Worm (Caenorhabditis elegans): ENCODE results near the gene srd-11.

Gene srd-11

DNA sequence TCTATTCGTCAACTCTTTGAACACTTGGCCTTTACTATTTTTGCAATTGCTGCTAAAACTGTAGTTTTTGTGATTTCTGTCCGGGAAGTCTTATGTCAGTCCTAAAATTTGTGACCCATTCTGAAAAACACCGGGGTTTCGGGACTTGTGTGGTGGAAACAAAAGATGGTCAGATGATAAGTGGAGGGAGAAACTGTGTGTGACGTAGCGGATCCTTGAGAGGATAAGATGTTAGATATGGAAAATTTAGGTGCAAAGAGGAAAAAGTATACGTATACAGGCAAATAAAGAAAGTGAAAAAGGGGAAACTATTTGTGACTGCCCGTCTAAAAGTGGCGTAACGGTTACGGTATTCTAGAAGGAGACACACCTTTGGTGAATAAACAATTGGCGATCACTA, 16.8 kb upstream of the srd-11 start (continued):
- TF ChIP-seq daf-16 (GFP tag; optimal IDR thresholded peaks at IDR 0.05): no peak
- TF ChIP-seq daf-16 (tag; optimal IDR thresholded peaks at IDR 0.05): no peak

DNA sequence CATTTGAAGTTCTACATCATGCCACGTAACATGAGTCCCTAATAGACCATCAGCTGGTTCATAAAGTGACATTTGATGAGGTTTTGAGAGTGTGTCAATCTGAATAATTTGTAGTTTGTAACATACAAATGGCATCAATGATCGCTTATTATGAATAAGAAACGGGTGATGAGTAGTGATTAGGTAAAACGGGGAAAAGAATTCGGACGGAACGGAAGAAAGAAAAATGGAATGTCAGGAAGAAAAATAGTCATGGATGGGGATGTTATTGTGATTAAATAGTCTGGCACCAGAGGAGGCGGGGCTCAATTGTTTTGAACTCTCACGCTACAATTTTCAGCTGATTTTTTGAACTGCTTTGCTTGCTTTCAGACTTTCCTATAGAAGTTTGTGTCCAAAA, 14.5 kb upstream of the srd-11 start, which contains the start of gene H37A05.2:
TSS of gene H37A05.2 (minus strand) at position 101 of the 400 bp plus-strand sequence.
- no peak for TF ChIP-seq R02D3.7 (tag; optimal IDR thresholded peaks at IDR 0.05)
- TF ChIP-seq mdt-29 (GFP tag; IDR thresholded peaks at IDR 0.05): no peak
- no peak for TF ChIP-seq F49E8.2 (tag; optimal IDR thresholded peaks at IDR 0.05; ENCODE audit: borderline replicate concordance)
- no peak for TF ChIP-seq daf-16 (GFP tag; optimal IDR thresholded peaks at IDR 0.05)
- TF ChIP-seq daf-16 (tag; optimal IDR thresholded peaks at IDR 0.05): no peak
- no peak for TF ChIP-seq F10B5.3 (tag; optimal IDR thresholded peaks at IDR 0.05)
- no peak for TF ChIP-seq saeg-2 (GFP tag; IDR thresholded peaks at IDR 0.05)

DNA sequence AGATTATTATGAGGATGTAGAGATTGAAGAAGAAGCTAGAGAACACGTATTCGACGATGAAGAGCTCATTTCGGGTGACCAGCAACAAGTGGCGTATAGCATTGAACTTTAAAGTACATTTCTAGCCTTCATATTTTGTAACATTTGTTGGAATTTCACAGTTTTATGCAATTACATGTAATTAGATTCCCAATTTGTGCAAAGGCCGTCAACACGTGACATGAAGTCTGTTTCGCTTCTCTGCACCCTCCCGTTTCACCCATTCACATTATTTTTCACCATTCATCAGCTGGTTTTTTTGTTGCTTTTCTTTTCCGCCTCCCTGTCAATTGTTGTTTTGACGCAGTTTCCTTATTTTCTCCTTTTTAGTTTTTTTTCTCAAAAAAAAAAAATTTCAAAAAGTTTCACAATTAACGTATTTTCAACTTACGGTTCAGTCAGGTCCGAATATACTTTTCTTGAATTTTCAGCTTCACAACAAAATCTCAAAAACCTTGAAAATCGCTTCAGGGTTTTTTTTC, 7.5 kb upstream of the srd-11 start, which contains the start of gene sde-2:
TSS of gene sde-2 (plus strand) at position 471 of the 521 bp plus-strand sequence.
- TF ChIP-seq F49E8.2 (tag; optimal IDR thresholded peaks at IDR 0.05; ENCODE audit: borderline replicate concordance) (no peak), unc-39 (tag; optimal IDR thresholded peaks at IDR 0.05) (no peak), dmd-6 (GFP tag; IDR thresholded peaks at IDR 0.05) (no peak), nhr-25 (tag; optimal IDR thresholded peaks at IDR 0.05; ENCODE audit: borderline replicate concordance, insufficient read depth) (no peak), daf-12 (tag; optimal IDR thresholded peaks at IDR 0.05) (no peak), ZK337.2 (GFP tag; IDR thresholded peaks at IDR 0.05) (no peak), zip-11 (GFP tag; IDR thresholded peaks at IDR 0.05) (no peak), daf-16 (GFP tag; optimal IDR thresholded peaks at IDR 0.05) (no peak), daf-16 (tag; optimal IDR thresholded peaks at IDR 0.05) (no peak), F26F4.8 (GFP tag; conservative IDR thresholded peaks at IDR 0.05) (no peak), skn-1 (tag; optimal IDR thresholded peaks at IDR 0.05) (no peak), hlh-30 (tag; optimal IDR thresholded peaks at IDR 0.05; ENCODE audit: insufficient read depth) (peak; percentile 57), mxl-3 (GFP tag; optimal IDR thresholded peaks at IDR 0.05) (no peak), php-3 (GFP tag; IDR thresholded peaks at IDR 0.05) (no peak), T20F7.1 (GFP tag; optimal IDR thresholded peaks at IDR 0.05) (no peak), D1046.2 (GFP tag; IDR thresholded peaks at IDR 0.05) (no peak), nhr-76 (tag; optimal IDR thresholded peaks at IDR 0.05) (no peak), lin-1 (GFP tag; IDR thresholded peaks at IDR 0.05) (no peak), mdt-29 (GFP tag; IDR thresholded peaks at IDR 0.05) (no peak), unc-62 (GFP tag; optimal IDR thresholded peaks at IDR 0.05 in 1 of 2) (peak in 1 of 2 experiments; percentile 53), unc-62 (tag; optimal IDR thresholded peaks at IDR 0.05) (no peak), ces-1 (GFP tag; optimal IDR thresholded peaks at IDR 0.05) (peak; percentile 45), aly-2 (tag; optimal IDR thresholded peaks at IDR 0.05) (no peak), fkh-10 (GFP tag; optimal IDR thresholded peaks at IDR 0.05) (no peak), hif-1 (tag; optimal IDR thresholded peaks at IDR 0.05) (no peak), mdl-1 (tag; optimal IDR thresholded peaks at IDR 0.05) (no peak), dve-1 (tag; optimal IDR thresholded peaks at IDR 0.05; ENCODE audit: insufficient read depth) (no peak)

DNA sequence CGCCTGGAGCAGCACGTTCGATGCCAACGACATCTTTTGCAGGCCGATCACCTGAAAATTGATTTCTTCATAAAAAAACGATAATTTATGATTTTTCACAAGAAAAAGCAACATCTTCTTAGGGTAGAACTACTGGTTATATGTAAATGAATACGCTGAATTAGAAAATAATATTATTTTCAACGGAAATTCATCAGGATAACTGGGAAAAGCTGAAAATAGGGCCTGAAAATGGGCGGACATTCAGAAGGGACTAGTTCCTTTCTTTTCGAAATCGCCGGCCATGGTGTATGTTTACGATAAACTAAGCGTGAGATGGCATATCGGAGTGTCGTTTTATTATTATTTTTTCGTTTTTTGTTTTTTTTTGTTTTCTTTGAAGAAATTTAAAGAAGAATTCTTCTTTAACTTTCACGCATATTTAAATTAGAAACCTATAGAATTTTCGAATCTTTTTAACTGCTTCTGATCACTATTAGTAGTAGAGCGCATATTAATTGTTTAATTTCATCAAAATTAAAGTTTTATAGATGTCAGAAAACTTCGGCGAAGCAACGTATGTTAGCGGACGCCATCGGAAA, 6.0 kb upstream of the srd-11 start, which contains the start of the genes nduv-2 and F53F4.12:
TSS of gene nduv-2 (minus strand) at position 51 of the 581 bp plus-strand sequence.
TSS of gene F53F4.12 (plus strand) at position 531 of the 581 bp plus-strand sequence.
- TF ChIP-seq unc-130 (GFP tag; optimal IDR thresholded peaks at IDR 0.05) (peak; percentile 10), F26F4.8 (GFP tag; conservative IDR thresholded peaks at IDR 0.05) (no peak), madf-5 (GFP tag; IDR thresholded peaks at IDR 0.05) (no peak), php-3 (GFP tag; IDR thresholded peaks at IDR 0.05) (no peak), hif-1 (tag; optimal IDR thresholded peaks at IDR 0.05) (peak in 1 of 2 experiments; percentile 13), sdz-12 (GFP tag; optimal IDR thresholded peaks at IDR 0.05) (no peak), daf-19 (GFP tag; conservative IDR thresholded peaks at IDR 0.05) (no peak), mxl-2 (GFP tag; conservative IDR thresholded peaks at IDR 0.05) (no peak), aha-1 (tag) (peak; percentile 61), nhr-111 (GFP tag; optimal IDR thresholded peaks at IDR 0.05) (no peak), zip-11 (GFP tag; IDR thresholded peaks at IDR 0.05) (no peak), lin-38 (GFP tag; IDR thresholded peaks at IDR 0.05) (0 out of 2 replicates have a peak, but pooled peaks have one; percentile 25), aly-2 (tag; optimal IDR thresholded peaks at IDR 0.05) (no peak), ctbp-1 (GFP tag; IDR thresholded peaks at IDR 0.05) (no peak), dpl-1 (GFP tag; optimal IDR thresholded peaks at IDR 0.05) (peak; percentile 3), nhr-6 (tag; optimal IDR thresholded peaks at IDR 0.05) (no peak), T20F7.1 (GFP tag; optimal IDR thresholded peaks at IDR 0.05) (peak; percentile 90), ceh-62 (tag; optimal IDR thresholded peaks at IDR 0.05) (no peak), gei-8 (GFP tag; optimal IDR thresholded peaks at IDR 0.05) (no peak), T26A8.4 (GFP tag; IDR thresholded peaks at IDR 0.05) (no peak), snpc-4 (tag; optimal IDR thresholded peaks at IDR 0.05) (no peak)

Measured in whole organism, L4 larva.